Fruit fly (Drosophila melanogaster): ENCODE data around the gene ergic53.

dm6 chr3L:8554024-8554642 is 19.4 kb downstream of the ergic53 start:
- TF ChIP-seq CG1603 (tag; optimal IDR thresholded peaks at IDR 0.05), result no peak
- TF ChIP-seq HmgZ (tag; optimal IDR thresholded peaks at IDR 0.05), result no peak
- TF ChIP-seq CG13624 (GFP tag; optimal IDR thresholded peaks at IDR 0.05), result no peak
- TF ChIP-seq CG17802 (tag; optimal IDR thresholded peaks at IDR 0.05), result no peak
- no peak for TF ChIP-seq CG14050 (GFP tag; IDR thresholded peaks at IDR 0.05)

Data from whole organism, embryonic.